Fruit fly (Drosophila melanogaster): Measurements from ENCODE around the gene ApepP.
A peak's percentile ranks its signal among the peaks of the same experiment; 100 is the strongest.

ApepP gene

dm6 chr2L:16910177-16910576 is at the start of gene ApepP:
Gene ApepP (minus strand): TSS chr2L:16910418.
- TF ChIP-seq CG8478 (optimal IDR thresholded peaks at IDR 0.05), result no peak
- TF ChIP-seq CTCF (optimal IDR thresholded peaks at IDR 0.05), result no peak

dm6 chr2L:16921825-16922224 is 11.6 kb upstream of the ApepP start:
- no peak for TF ChIP-seq CG8478 (optimal IDR thresholded peaks at IDR 0.05)

dm6 chr2L:16909290-16909689 is 928 bp downstream of the ApepP start:
- no peak for TF ChIP-seq CG8478 (optimal IDR thresholded peaks at IDR 0.05)
- no peak for TF ChIP-seq CTCF (optimal IDR thresholded peaks at IDR 0.05)

dm6 chr2L:16902003-16902402 is 8.2 kb downstream of the ApepP start, which contains the start of gene CG12288:
Gene CG12288 (minus strand): TSS chr2L:16902218.
- TF ChIP-seq CTCF (optimal IDR thresholded peaks at IDR 0.05) (no peak), CG8478 (optimal IDR thresholded peaks at IDR 0.05) (no peak)

- TF ChIP-seq CTCF (optimal IDR thresholded peaks at IDR 0.05) (no peak), CG8478 (optimal IDR thresholded peaks at IDR 0.05) (no peak)
These were observed 9.8 kb downstream of the ApepP start, which contains the start of gene CG31805 for dm6 chr2L:16900373-16900772. Gene CG31805 (minus strand): TSS chr2L:16900473.

dm6 chr2L:16889608-16890007 is 20.6 kb downstream of the ApepP start, which contains the start of gene CG42556:
Gene CG42556 (plus strand): TSS chr2L:16889908.
- no peak for TF ChIP-seq CG8478 (optimal IDR thresholded peaks at IDR 0.05)
- no peak for TF ChIP-seq CTCF (optimal IDR thresholded peaks at IDR 0.05)

- no peak for TF ChIP-seq CTCF (optimal IDR thresholded peaks at IDR 0.05)
- no peak for TF ChIP-seq CG8478 (optimal IDR thresholded peaks at IDR 0.05)
These were observed 21.4 kb downstream of the ApepP start for dm6 chr2L:16888574-16889376.

dm6 chr2L:16887660-16888573 is 22.3 kb downstream of the ApepP start, which contains the start of the genes osi and tweek:
Gene osi (minus strand): TSS chr2L:16887966.
Gene tweek (plus strand): TSS chr2L:16888490.
- TF ChIP-seq CG8478 (optimal IDR thresholded peaks at IDR 0.05) (no peak), CTCF (optimal IDR thresholded peaks at IDR 0.05) (peak in 1 of 2 experiments; percentile 1)

dm6 chr2L:16886459-16886858 is 23.8 kb downstream of the ApepP start:
- no peak for TF ChIP-seq CTCF (optimal IDR thresholded peaks at IDR 0.05)

dm6 chr2L:16885347-16885746 is 24.9 kb downstream of the ApepP start:
- TF ChIP-seq CG8478 (optimal IDR thresholded peaks at IDR 0.05) (no peak), CTCF (optimal IDR thresholded peaks at IDR 0.05) (no peak)

dm6 chr2L:16884702-16885101 is 25.5 kb downstream of the ApepP start:
- TF ChIP-seq CG8478 (optimal IDR thresholded peaks at IDR 0.05) (no peak), CTCF (optimal IDR thresholded peaks at IDR 0.05) (no peak)

dm6 chr2L:16882871-16883849 is 27.1 kb downstream of the ApepP start:
- TF ChIP-seq CTCF (optimal IDR thresholded peaks at IDR 0.05) (no peak), CG8478 (optimal IDR thresholded peaks at IDR 0.05) (no peak)

dm6 chr2L:16882372-16882771 is 27.8 kb downstream of the ApepP start:
- TF ChIP-seq CTCF (optimal IDR thresholded peaks at IDR 0.05), result no peak
- no peak for TF ChIP-seq CG8478 (optimal IDR thresholded peaks at IDR 0.05)

dm6 chr2L:16880930-16881329 is 29.3 kb downstream of the ApepP start:
- TF ChIP-seq CG8478 (optimal IDR thresholded peaks at IDR 0.05), result no peak
- TF ChIP-seq CTCF (optimal IDR thresholded peaks at IDR 0.05), result no peak
